Worm (Caenorhabditis elegans) whole organism, mixed stage, embryonic: ENCODE measurements around the gene T03G11.10.

Experiments
- bed-3 ChIP-seq: fragments of 200-800 bp; sonication (Bioruptor generic); optimal IDR thresholded peaks from 3 replicates; lab custom pipeline; 2018; ENCODE audit warnings: mild to moderate bottlenecking, missing genetic modification characterization, moderate library complexity, missing compliant biosample characterization
- blmp-1 ChIP-seq: fragments of 150-350 bp; optimal IDR thresholded peaks from 2 replicates; lab custom pipeline; 2014; ENCODE audit warnings: missing biosample characterization, missing genetic modification characterization
- ceh-39 ChIP-seq: fragments of 150-350 bp; optimal IDR thresholded peaks from 2 replicates; lab custom pipeline; 2014; ENCODE audit warnings: missing biosample characterization, missing genetic modification characterization
- ceh-43 ChIP-seq: fragments of 200-800 bp; sonication (Bioruptor generic); optimal IDR thresholded peaks from 2 replicates; lab custom pipeline; 2018; ENCODE audit warnings: mild to moderate bottlenecking, missing genetic modification characterization, moderate library complexity, missing compliant biosample characterization
- ceh-83 ChIP-seq: fragments of 200-800 bp; sonication (Bioruptor generic); optimal IDR thresholded peaks from 2 replicates; lab custom pipeline; 2018; ENCODE audit warnings: mild to moderate bottlenecking, missing genetic modification characterization, missing compliant biosample characterization
- ces-1 ChIP-seq: fragments of 150-350 bp; optimal IDR thresholded peaks from 2 replicates; lab custom pipeline; 2014; ENCODE audit warnings: missing biosample characterization, missing genetic modification reagents, missing genetic modification characterization
- drap-1 ChIP-seq: fragments of 200-800 bp; sonication (Bioruptor generic); optimal IDR thresholded peaks from 3 replicates; lab custom pipeline; 2018; ENCODE audit warnings: mild to moderate bottlenecking, missing genetic modification characterization, missing compliant biosample characterization
- elt-1 ChIP-seq: sonication (generic microtip); optimal IDR thresholded peaks from 2 replicates; lab custom pipeline; 2017; ENCODE audit warnings: missing genetic modification characterization, mild to moderate bottlenecking, missing compliant biosample characterization, antibody characterized with exemption, moderate library complexity, borderline replicate concordance; ENCODE audit not compliant: insufficient read depth
- elt-3 ChIP-seq: fragments of 150-350 bp; optimal IDR thresholded peaks from 2 replicates; lab custom pipeline; 2014; ENCODE audit warnings: missing biosample characterization, missing genetic modification characterization
- ham-2 ChIP-seq: fragments of 200-800 bp; sonication (Bioruptor generic); optimal IDR thresholded peaks from 2 replicates; lab custom pipeline; 2018; ENCODE audit warnings: mild to moderate bottlenecking, missing genetic modification characterization, missing compliant biosample characterization
- lin-13 ChIP-seq: fragments of 150-350 bp; optimal IDR thresholded peaks from 2 replicates; lab custom pipeline; 2014; ENCODE audit warnings: missing biosample characterization, missing genetic modification characterization
- lin-32 ChIP-seq: fragments of 200-800 bp; sonication (Bioruptor generic); optimal IDR thresholded peaks from 2 replicates; lab custom pipeline; 2018; ENCODE audit warnings: mild to moderate bottlenecking, missing genetic modification characterization, missing compliant biosample characterization
- lsy-2 ChIP-seq: fragments of 150-350 bp; optimal IDR thresholded peaks from 2 replicates; lab custom pipeline; 2014; ENCODE audit warnings: missing biosample characterization, missing genetic modification characterization
- mep-1 ChIP-seq: fragments of 150-350 bp; optimal IDR thresholded peaks from 2 replicates; lab custom pipeline; 2017; ENCODE audit warnings: missing biosample characterization, missing genetic modification reagents, missing genetic modification characterization, inconsistent platforms
- nhr-12 ChIP-seq: fragments of 150-350 bp; optimal IDR thresholded peaks from 2 replicates; lab custom pipeline; 2014; ENCODE audit warnings: missing biosample characterization, missing genetic modification characterization
- nhr-237 ChIP-seq: fragments of 150-350 bp; optimal IDR thresholded peaks from 2 replicates; lab custom pipeline; 2014; ENCODE audit warnings: missing biosample characterization, missing genetic modification characterization
- nhr-28 ChIP-seq: fragments of 150-350 bp; optimal IDR thresholded peaks from 2 replicates; lab custom pipeline; 2014; ENCODE audit warnings: missing biosample characterization, missing genetic modification characterization
- pha-4 ChIP-seq: fragments of 150-350 bp; optimal IDR thresholded peaks from 2 replicates; lab custom pipeline; 2018; ENCODE audit warnings: missing biosample characterization, missing genetic modification reagents, missing genetic modification characterization
- sem-2 ChIP-seq: fragments of 200-800 bp; sonication (Bioruptor generic); optimal IDR thresholded peaks from 2 replicates; lab custom pipeline; 2018; ENCODE audit warnings: mild to moderate bottlenecking, missing genetic modification characterization, missing compliant biosample characterization
- snpc-4 ChIP-seq: fragments of 150-350 bp; optimal IDR thresholded peaks from 2 replicates; lab custom pipeline; 2014; ENCODE audit warnings: missing biosample characterization, missing genetic modification characterization
- sptf-1 ChIP-seq: sonication (generic microtip); optimal IDR thresholded peaks from 2 replicates; lab custom pipeline; 2017; ENCODE audit warnings: mild to moderate bottlenecking, missing genetic modification characterization, moderate library complexity, missing compliant biosample characterization
- unc-120 ChIP-seq: sonication (generic microtip); optimal IDR thresholded peaks from 2 replicates; lab custom pipeline; 2017; ENCODE audit warnings: missing genetic modification characterization, missing compliant biosample characterization; ENCODE audit not compliant: poor library complexity, severe bottlenecking
- unc-39 ChIP-seq: fragments of 150-350 bp; optimal IDR thresholded peaks from 2 replicates; lab custom pipeline; 2014; ENCODE audit warnings: missing biosample characterization, missing genetic modification characterization
- unc-62 ChIP-seq: fragments of 150-350 bp; optimal IDR thresholded peaks from 2 replicates; lab custom pipeline; 2014; ENCODE audit warnings: missing biosample characterization, missing genetic modification reagents, missing genetic modification characterization
- zip-8 ChIP-seq: fragments of 150-350 bp; optimal IDR thresholded peaks from 2 replicates; lab custom pipeline; 2014; ENCODE audit warnings: missing biosample characterization, missing genetic modification characterization
- ztf-11 ChIP-seq: fragments of 150-350 bp; optimal IDR thresholded peaks from 2 replicates; lab custom pipeline; 2014; ENCODE audit warnings: missing biosample characterization, missing genetic modification characterization

Gene T03G11.10

ce11 chrX:5119246-5119645, 51.7 kb downstream of the T03G11.10 start:
- TF ChIP-seq unc-39 (tag; lab: Kevin White, UChicago) (no peak), ceh-83 (GFP tag; lab: Kevin White, UChicago) (no peak), ceh-39 (no peak), drap-1 (no peak), unc-120 (no peak), ces-1 (GFP tag; lab: Kevin White, UChicago) (no peak), blmp-1 (no peak), zip-8 (tag; lab: Kevin White, UChicago) (no peak), sem-2 (no peak), ztf-11 (tag; lab: Kevin White, UChicago) (no peak), bed-3 (GFP tag; lab: Kevin White, UChicago) (no peak), nhr-28 (no peak), elt-3 (tag; lab: Kevin White, UChicago) (no peak), elt-1 (tag; lab: Kevin White, UChicago) (no peak), nhr-237 (tag; lab: Kevin White, UChicago) (peak; percentile 24), unc-62 (GFP tag; lab: Kevin White, UChicago) (no peak), snpc-4 (tag; lab: Kevin White, UChicago) (no peak), ceh-43 (no peak), lin-32 (GFP tag; lab: Kevin White, UChicago) (no peak), sptf-1 (tag; lab: Kevin White, UChicago) (no peak), mep-1 (tag; lab: Kevin White, UChicago) (no peak), lsy-2 (tag; lab: Kevin White, UChicago) (peak; percentile 17), nhr-12 (tag; lab: Kevin White, UChicago) (no peak), lin-13 (tag; lab: Kevin White, UChicago) (no peak), pha-4 (tag; lab: Kevin White, UChicago) (peak; percentile 24), ham-2 (GFP tag; lab: Kevin White, UChicago) (no peak)
